Fruit fly (Drosophila melanogaster) whole organism, prepupa: ENCODE results near the gene CG5781.

ENCODE experiments used
- Blimp-1 ChIP-seq: fragments of 200-800 bp; sonication (Bioruptor generic); optimal IDR thresholded peaks from 3 replicates; lab custom pipeline; 2017; ENCODE audit warnings: missing biosample characterization, missing genetic modification characterization, mild to moderate bottlenecking, moderate library complexity, missing genetic modification reagents
- CG10669 ChIP-seq: fragments of 200-800 bp; sonication (Bioruptor generic); optimal IDR thresholded peaks from 3 replicates; lab custom pipeline; 2018; ENCODE audit warnings: missing biosample characterization, mild to moderate bottlenecking, missing genetic modification characterization, moderate library complexity
- CG11294 ChIP-seq: fragments of 200-800 bp; sonication (Bioruptor generic); IDR thresholded peaks from 2 replicates; pipeline ENCODE4 v1.3.6; 2022; ENCODE audit warnings: missing biosample characterization, missing genetic modification characterization
- CG11762 ChIP-seq: fragments of 200-800 bp; sonication (Bioruptor generic); optimal IDR thresholded peaks from 3 replicates; lab custom pipeline; 2016; ENCODE audit warnings: missing biosample characterization, missing genetic modification characterization; ENCODE audit not compliant: insufficient read depth
- CG11902 ChIP-seq: fragments of 200-800 bp; sonication (Bioruptor generic); optimal IDR thresholded peaks from 3 replicates; lab custom pipeline; 2016; ENCODE audit warnings: missing biosample characterization, missing genetic modification characterization
- CG16779 ChIP-seq: fragments of 200-800 bp; sonication (Bioruptor generic); optimal IDR thresholded peaks from 3 replicates; lab custom pipeline; 2017; ENCODE audit warnings: missing biosample characterization, mild to moderate bottlenecking, missing genetic modification characterization
- CG3032 ChIP-seq: fragments of 200-800 bp; optimal IDR thresholded peaks from 2 replicates; lab custom pipeline; 2019; ENCODE audit warnings: missing biosample characterization, mild to moderate bottlenecking, missing genetic modification characterization, moderate library complexity
- CG31627 ChIP-seq: fragments of 200-800 bp; sonication (Bioruptor generic); optimal IDR thresholded peaks from 3 replicates; lab custom pipeline; 2016; ENCODE audit warnings: missing biosample characterization, missing genetic modification characterization
- CG32006 ChIP-seq: fragments of 200-800 bp; sonication (Bioruptor generic); optimal IDR thresholded peaks from 3 replicates; lab custom pipeline; 2017; ENCODE audit warnings: missing biosample characterization, mild to moderate bottlenecking, missing genetic modification characterization
- CG3919 ChIP-seq: fragments of 200-800 bp; sonication (Bioruptor generic); optimal IDR thresholded peaks from 3 replicates; lab custom pipeline; 2016; ENCODE audit warnings: missing biosample characterization, missing genetic modification characterization
- CG4318 ChIP-seq: fragments of 200-800 bp; sonication (Bioruptor generic); optimal IDR thresholded peaks from 3 replicates; lab custom pipeline; 2017; ENCODE audit warnings: missing biosample characterization, mild to moderate bottlenecking, missing genetic modification characterization
- CG6792 ChIP-seq: fragments of 200-800 bp; sonication (Bioruptor generic); optimal IDR thresholded peaks from 3 replicates; lab custom pipeline; 2016; ENCODE audit warnings: missing biosample characterization, missing genetic modification characterization
- CG6854 ChIP-seq: fragments of 200-800 bp; sonication (Bioruptor generic); optimal IDR thresholded peaks from 2 replicates; lab custom pipeline; 2017; ENCODE audit warnings: missing biosample characterization, mild to moderate bottlenecking, missing genetic modification characterization
- CG8632 ChIP-seq: fragments of 200-800 bp; sonication (Bioruptor generic); optimal IDR thresholded peaks from 3 replicates; lab custom pipeline; 2016; ENCODE audit warnings: missing biosample characterization, missing genetic modification characterization
- Eip75B ChIP-seq: fragments of 200-800 bp; sonication (Bioruptor generic); optimal IDR thresholded peaks from 3 replicates; lab custom pipeline; 2016; ENCODE audit warnings: missing biosample characterization, missing genetic modification characterization
- Eip93F ChIP-seq: fragments of 200-800 bp; sonication (Bioruptor generic); optimal IDR thresholded peaks from 2 replicates; lab custom pipeline; 2016; ENCODE audit warnings: missing biosample characterization, mild to moderate bottlenecking, missing genetic modification characterization
- Ets96B ChIP-seq: fragments of 200-800 bp; optimal IDR thresholded peaks from 2 replicates; lab custom pipeline; 2019; ENCODE audit warnings: missing biosample characterization, mild to moderate bottlenecking, missing genetic modification characterization, moderate library complexity
- Hr38 ChIP-seq: sonication (Bioruptor generic); optimal IDR thresholded peaks from 2 replicates; lab custom pipeline; 2016; ENCODE audit warnings: missing biosample characterization, missing genetic modification characterization
- Met ChIP-seq: fragments of 200-800 bp; sonication (Bioruptor generic); optimal IDR thresholded peaks from 3 replicates; lab custom pipeline; 2016; ENCODE audit warnings: missing biosample characterization, missing genetic modification characterization
- OdsH ChIP-seq: fragments of 200-800 bp; sonication (Bioruptor generic); optimal IDR thresholded peaks from 3 replicates; lab custom pipeline; 2016; ENCODE audit warnings: missing biosample characterization, missing genetic modification characterization
- Sox102F ChIP-seq: fragments of 200-800 bp; sonication (Bioruptor generic); optimal IDR thresholded peaks from 2 replicates; lab custom pipeline; 2016; ENCODE audit warnings: missing biosample characterization, mild to moderate bottlenecking, missing genetic modification characterization
- Sox14 ChIP-seq: fragments of 200-800 bp; sonication (Bioruptor generic); optimal IDR thresholded peaks from 3 replicates; lab custom pipeline; 2016; ENCODE audit warnings: missing biosample characterization, missing genetic modification characterization
- Sox15 ChIP-seq: fragments of 200-800 bp; sonication (Bioruptor generic); optimal IDR thresholded peaks from 3 replicates; lab custom pipeline; 2016; ENCODE audit warnings: missing biosample characterization, missing genetic modification characterization
- acj6 ChIP-seq: fragments of 200-800 bp; sonication (Bioruptor generic); optimal IDR thresholded peaks from 3 replicates; lab custom pipeline; 2016; ENCODE audit warnings: missing biosample characterization, missing genetic modification characterization
- dac ChIP-seq: fragments of 200-800 bp; sonication (Bioruptor generic); optimal IDR thresholded peaks from 2 replicates; lab custom pipeline; 2017; ENCODE audit warnings: missing biosample characterization, mild to moderate bottlenecking, missing genetic modification characterization
- esn ChIP-seq: fragments of 200-800 bp; sonication (Bioruptor generic); optimal IDR thresholded peaks from 2 replicates; lab custom pipeline; 2016; ENCODE audit warnings: missing biosample characterization, mild to moderate bottlenecking, missing genetic modification characterization, moderate library complexity
- fd85E ChIP-seq: fragments of 200-800 bp; sonication (Bioruptor generic); optimal IDR thresholded peaks from 3 replicates; lab custom pipeline; 2016; ENCODE audit warnings: missing biosample characterization, missing genetic modification characterization
- fkh ChIP-seq: fragments of 200-800 bp; sonication (Bioruptor generic); optimal IDR thresholded peaks from 3 replicates; lab custom pipeline; 2017; ENCODE audit warnings: missing biosample characterization, mild to moderate bottlenecking, missing genetic modification characterization, moderate library complexity
- lz ChIP-seq: fragments of 200-800 bp; sonication (Bioruptor generic); optimal IDR thresholded peaks from 3 replicates; lab custom pipeline; 2016; ENCODE audit warnings: missing biosample characterization, missing genetic modification characterization
- net ChIP-seq: fragments of 200-800 bp; sonication (Bioruptor generic); optimal IDR thresholded peaks from 3 replicates; lab custom pipeline; 2016; ENCODE audit warnings: missing biosample characterization, missing genetic modification characterization
- spab ChIP-seq: fragments of 200-800 bp; sonication (Bioruptor generic); optimal IDR thresholded peaks from 2 replicates; lab custom pipeline; 2017; ENCODE audit warnings: missing biosample characterization, mild to moderate bottlenecking, missing genetic modification characterization, missing genetic modification reagents
- ss ChIP-seq, 2 experiments: fragments of 200-800 bp; sonication (Bioruptor generic); optimal IDR thresholded peaks; 2 replicates in 1 of 2; 3 replicates in 1 of 2; lab custom pipeline; 2017 to 2018; ENCODE audit warnings: mild to moderate bottlenecking in 2 of 2, missing biosample characterization in 2 of 2, missing genetic modification characterization in 2 of 2, moderate library complexity in 1 of 2
- svp ChIP-seq: fragments of 200-800 bp; sonication (Bioruptor generic); peaks from one replicate; lab custom pipeline; 2016; ENCODE audit warnings: missing biosample characterization, missing genetic modification characterization
- vri ChIP-seq: fragments of 200-800 bp; sonication (Bioruptor generic); optimal IDR thresholded peaks from 3 replicates; lab custom pipeline; 2016; ENCODE audit warnings: missing biosample characterization, mild to moderate bottlenecking, missing genetic modification characterization

CG5781 gene

dm6 chr2L:12672296-12672695 is 24.8 kb downstream of the CG5781 start:
- TF ChIP-seq Sox15 (GFP tag; lab: Kevin White, UChicago) (no peak), ss (GFP tag; optimal IDR thresholded peaks at IDR 0.05; lab: Kevin White, UChicago) (no peak), lz (GFP tag; lab: Kevin White, UChicago) (no peak), CG4318 (GFP tag; lab: Kevin White, UChicago) (no peak), Eip93F (GFP tag; lab: Kevin White, UChicago) (no peak), Sox14 (GFP tag; lab: Kevin White, UChicago) (no peak), Blimp-1 (GFP tag; lab: Kevin White, UChicago) (no peak), CG32006 (no peak), Ets96B (tag; lab: Kevin White, UChicago) (no peak), dac (GFP tag; lab: Kevin White, UChicago) (no peak)

dm6 chr2L:12669614-12670013 is 27.5 kb downstream of the CG5781 start, which contains the start of gene Nepl7:
Gene Nepl7 (minus strand): TSS chr2L:12669714.
- TF ChIP-seq CG11902 (GFP tag; lab: Kevin White, UChicago) (no peak), spab (GFP tag; lab: Kevin White, UChicago) (no peak), CG10669 (GFP tag; lab: Kevin White, UChicago) (no peak), vri (no peak), Eip93F (GFP tag; lab: Kevin White, UChicago) (no peak), CG3919 (no peak), Met (GFP tag; lab: Kevin White, UChicago) (no peak), CG32006 (no peak), dac (GFP tag; lab: Kevin White, UChicago) (no peak), Hr38 (GFP tag; lab: Kevin White, UChicago) (no peak), fd85E (GFP tag; lab: Kevin White, UChicago) (no peak), Eip75B (no peak), net (GFP tag; lab: Kevin White, UChicago) (no peak), Sox14 (GFP tag; lab: Kevin White, UChicago) (no peak), CG6854 (GFP tag; lab: Kevin White, UChicago) (no peak), OdsH (GFP tag; lab: Kevin White, UChicago) (no peak), CG8632 (no peak), CG11762 (GFP tag; lab: Kevin White, UChicago) (no peak), CG11294 (no peak), CG16779 (tag; lab: Kevin White, UChicago) (no peak)

- TF ChIP-seq Ets96B (tag; lab: Kevin White, UChicago): no peak
- TF ChIP-seq Hr38 (GFP tag; lab: Kevin White, UChicago): no peak
- TF ChIP-seq CG6854 (GFP tag; lab: Kevin White, UChicago): no peak
- no peak for TF ChIP-seq svp (GFP tag; lab: Kevin White, UChicago)
- TF ChIP-seq CG32006: no peak
- TF ChIP-seq CG10669 (GFP tag; lab: Kevin White, UChicago): no peak
- no peak for TF ChIP-seq acj6 (GFP tag; lab: Kevin White, UChicago)
- TF ChIP-seq esn (GFP tag; lab: Kevin White, UChicago): no peak
- no peak for TF ChIP-seq fkh (GFP tag; lab: Kevin White, UChicago)
- no peak for TF ChIP-seq CG31627 (GFP tag; lab: Kevin White, UChicago)
- TF ChIP-seq CG11294: no peak
- no peak for TF ChIP-seq net (GFP tag; lab: Kevin White, UChicago)
- TF ChIP-seq CG6792 (GFP tag; lab: Kevin White, UChicago): no peak
- TF ChIP-seq CG3919: no peak
- TF ChIP-seq Sox102F (GFP tag; lab: Kevin White, UChicago): no peak
- TF ChIP-seq ss (GFP tag; optimal IDR thresholded peaks at IDR 0.05; lab: Kevin White, UChicago): no peak
- no peak for TF ChIP-seq dac (GFP tag; lab: Kevin White, UChicago)
- no peak for TF ChIP-seq fd85E (GFP tag; lab: Kevin White, UChicago)
- no peak for TF ChIP-seq CG11762 (GFP tag; lab: Kevin White, UChicago)
- no peak for TF ChIP-seq CG3032 (tag; lab: Kevin White, UChicago)
- TF ChIP-seq, all 60 proteins: peak for 0
Observed at dm6 chr2L:12666002-12666576, 31.0 kb downstream of the CG5781 start.
